Fruit fly (Drosophila melanogaster) whole organism, embryonic: ENCODE measurements around the gene CG14000.

Experiments
- Abd-B ChIP-seq: fragments of 200-800 bp; sonication (Bioruptor generic); optimal IDR thresholded peaks from 2 replicates; lab custom pipeline; 2018; ENCODE audit warnings: missing biosample characterization, mild to moderate bottlenecking, missing genetic modification characterization, moderate library complexity
- Asciz ChIP-seq: fragments of 200-800 bp; sonication (Bioruptor generic); optimal IDR thresholded peaks from 2 replicates; lab custom pipeline; 2017; ENCODE audit warnings: missing biosample characterization, mild to moderate bottlenecking, missing genetic modification characterization, missing genetic modification reagents
- CG10267 ChIP-seq: fragments of 200-800 bp; sonication (Bioruptor generic); optimal IDR thresholded peaks from 2 replicates; lab custom pipeline; 2018; ENCODE audit warnings: missing biosample characterization, mild to moderate bottlenecking, missing genetic modification characterization, moderate library complexity
- CG10321 ChIP-seq: fragments of 200-800 bp; sonication (Bioruptor generic); IDR thresholded peaks from 2 replicates; pipeline ENCODE4 v1.3.6; 2022; ENCODE audit warnings: missing biosample characterization, missing genetic modification characterization
- CG1647 ChIP-seq: fragments of 200-800 bp; sonication (Bioruptor generic); optimal IDR thresholded peaks from 3 replicates; lab custom pipeline; 2016; ENCODE audit warnings: missing biosample characterization, missing genetic modification characterization
- CG17829 ChIP-seq: fragments of 200-800 bp; optimal IDR thresholded peaks from 2 replicates; lab custom pipeline; 2019; ENCODE audit warnings: missing biosample characterization, mild to moderate bottlenecking, missing genetic modification characterization, moderate library complexity
- CG18011 ChIP-seq: fragments of 200-800 bp; sonication (Bioruptor generic); optimal IDR thresholded peaks from 2 replicates; lab custom pipeline; 2017; ENCODE audit warnings: missing biosample characterization, missing genetic modification characterization, mild to moderate bottlenecking, moderate library complexity, missing genotype
- CG2116 ChIP-seq: fragments of 200-800 bp; sonication (Bioruptor generic); optimal IDR thresholded peaks from 3 replicates; lab custom pipeline; 2018; ENCODE audit warnings: missing biosample characterization, mild to moderate bottlenecking, missing genetic modification characterization
- CG33213 ChIP-seq: fragments of 200-800 bp; sonication (Bioruptor generic); optimal IDR thresholded peaks from 3 replicates; lab custom pipeline; 2016; ENCODE audit warnings: missing biosample characterization, missing genetic modification characterization
- CG34422 ChIP-seq: fragments of 200-800 bp; sonication (Bioruptor generic); IDR thresholded peaks from 3 replicates; pipeline ENCODE4 v1.3.6; 2022; ENCODE audit warnings: missing biosample characterization, missing genetic modification characterization
- CG42726 ChIP-seq: fragments of 200-800 bp; sonication (Bioruptor generic); IDR thresholded peaks from 2 replicates; pipeline ENCODE4 v1.3.6; 2022; ENCODE audit warnings: missing biosample characterization, missing genetic modification characterization; ENCODE audit not compliant: partially characterized antibody
- CG4282 ChIP-seq: fragments of 200-800 bp; sonication (Bioruptor generic); optimal IDR thresholded peaks from 2 replicates; lab custom pipeline; 2016; ENCODE audit warnings: missing biosample characterization, missing genetic modification characterization
- CG7271 ChIP-seq: fragments of 200-800 bp; sonication (Bioruptor generic); optimal IDR thresholded peaks from 2 replicates; lab custom pipeline; 2018; ENCODE audit warnings: missing biosample characterization, mild to moderate bottlenecking, missing genetic modification characterization, moderate library complexity
- CG7786 ChIP-seq: fragments of 200-800 bp; sonication (Bioruptor generic); optimal IDR thresholded peaks from 2 replicates; lab custom pipeline; 2016; ENCODE audit warnings: missing biosample characterization, missing genetic modification characterization
- CG8290 ChIP-seq, 3 experiments: fragments of 200-800 bp; sonication (Bioruptor generic); optimal IDR thresholded peaks; 2 replicates each; lab custom pipeline; 2016 to 2019; ENCODE audit warnings: missing biosample characterization in 3 of 3, missing genetic modification characterization in 3 of 3, mild to moderate bottlenecking in 2 of 3, moderate library complexity in 1 of 3
- D19B ChIP-seq: fragments of 200-800 bp; sonication (Bioruptor generic); optimal IDR thresholded peaks from 2 replicates; lab custom pipeline; 2017; ENCODE audit warnings: missing biosample characterization, mild to moderate bottlenecking, missing genetic modification characterization
- HLHmδ ChIP-seq: fragments of 200-800 bp; sonication (Bioruptor generic); optimal IDR thresholded peaks from 2 replicates; lab custom pipeline; 2018; ENCODE audit warnings: missing biosample characterization, mild to moderate bottlenecking, missing genetic modification characterization, moderate library complexity
- HmgD ChIP-seq: fragments of 200-800 bp; sonication (Bioruptor generic); optimal IDR thresholded peaks from 3 replicates; lab custom pipeline; 2016; ENCODE audit warnings: missing biosample characterization, missing genetic modification characterization
- Hr39 ChIP-seq: fragments of >200 bp; optimal IDR thresholded peaks from 2 replicates; lab custom pipeline; 2017
- MTF-1 ChIP-seq: fragments of 200-800 bp; sonication (Bioruptor generic); optimal IDR thresholded peaks from 2 replicates; lab custom pipeline; 2018; ENCODE audit warnings: missing biosample characterization, mild to moderate bottlenecking, missing genetic modification characterization, borderline replicate concordance
- NC2α ChIP-seq: fragments of 200-800 bp; sonication (Bioruptor generic); optimal IDR thresholded peaks from 2 replicates; lab custom pipeline; 2016; ENCODE audit warnings: missing biosample characterization, missing genetic modification characterization
- Nf-YA ChIP-seq: fragments of 200-800 bp; sonication (Bioruptor generic); IDR thresholded peaks from 2 replicates; pipeline ENCODE4 v1.3.6; 2022; ENCODE audit warnings: missing biosample characterization, missing genetic modification characterization
- Ravus ChIP-seq: fragments of 200-800 bp; sonication (Bioruptor generic); IDR thresholded peaks from 2 replicates; pipeline ENCODE4 v1.3.6; 2022; ENCODE audit warnings: missing biosample characterization, missing genetic modification characterization
- Sin3A ChIP-seq: fragments of >200 bp; optimal IDR thresholded peaks from 2 replicates; lab custom pipeline; 2018
- Sox100B ChIP-seq: fragments of 200-800 bp; sonication (Bioruptor generic); optimal IDR thresholded peaks from 3 replicates; lab custom pipeline; 2018; ENCODE audit warnings: missing biosample characterization, mild to moderate bottlenecking, missing genetic modification characterization
- Xrp1 ChIP-seq: fragments of 200-800 bp; sonication (Bioruptor generic); IDR thresholded peaks from 2 replicates; pipeline ENCODE4 v1.3.6; 2022; ENCODE audit warnings: missing biosample characterization, missing genetic modification characterization
- ash1 ChIP-seq: fragments of 200-800 bp; sonication (Bioruptor generic); optimal IDR thresholded peaks from 2 replicates; lab custom pipeline; 2018; ENCODE audit warnings: missing biosample characterization, mild to moderate bottlenecking, missing genetic modification characterization
- az2 ChIP-seq: fragments of 200-800 bp; sonication (Bioruptor generic); optimal IDR thresholded peaks from 3 replicates; lab custom pipeline; 2016; ENCODE audit warnings: missing biosample characterization, missing genetic modification characterization
- chm ChIP-seq: fragments of 200-800 bp; sonication (Bioruptor generic); IDR thresholded peaks from 2 replicates; pipeline ENCODE4 v1.3.6; 2022; ENCODE audit warnings: missing biosample characterization, missing genetic modification characterization
- croc ChIP-seq: fragments of 200-800 bp; sonication (Bioruptor generic); conservative IDR thresholded peaks from 3 replicates; pipeline ENCODE4 v1.3.6; 2022; ENCODE audit warnings: missing biosample characterization, missing genetic modification characterization
- crol ChIP-seq: fragments of 200-800 bp; sonication (Bioruptor generic); IDR thresholded peaks from 2 replicates; pipeline ENCODE4 v1.3.6; 2022; ENCODE audit warnings: missing biosample characterization, missing genetic modification characterization
- dysf ChIP-seq: fragments of 200-800 bp; sonication (Bioruptor generic); IDR thresholded peaks from 3 replicates; pipeline ENCODE4 v1.3.6; 2022; ENCODE audit warnings: missing biosample characterization, missing genetic modification characterization
- fd3F ChIP-seq: fragments of 200-800 bp; sonication (Bioruptor generic); optimal IDR thresholded peaks from 2 replicates; lab custom pipeline; 2018; ENCODE audit warnings: missing biosample characterization, mild to moderate bottlenecking, missing genetic modification characterization, moderate library complexity
- ftz-f1 ChIP-seq: fragments of 200-800 bp; sonication (Bioruptor generic); optimal IDR thresholded peaks from 2 replicates; lab custom pipeline; 2016; ENCODE audit warnings: missing biosample characterization, missing genetic modification characterization
- gcm2 ChIP-seq: fragments of 200-800 bp; sonication (Bioruptor generic); optimal IDR thresholded peaks from 2 replicates; lab custom pipeline; 2016; ENCODE audit warnings: missing biosample characterization, missing genetic modification characterization
- kah ChIP-seq: fragments of 200-800 bp; sonication (Bioruptor generic); optimal IDR thresholded peaks from 2 replicates; lab custom pipeline; 2018; ENCODE audit warnings: missing biosample characterization, mild to moderate bottlenecking, missing genetic modification characterization
- klu ChIP-seq: fragments of 200-800 bp; sonication (Bioruptor generic); IDR thresholded peaks from 2 replicates; pipeline ENCODE4 v1.3.6; 2022; ENCODE audit warnings: missing biosample characterization, missing genetic modification characterization
- knrl ChIP-seq: fragments of 200-800 bp; sonication (Bioruptor generic); IDR thresholded peaks from 3 replicates; pipeline ENCODE4 v1.3.6; 2022; ENCODE audit warnings: missing biosample characterization, missing genetic modification characterization; ENCODE audit not compliant: partially characterized antibody
- mam ChIP-seq: fragments of 200-800 bp; sonication (Bioruptor generic); optimal IDR thresholded peaks from 3 replicates; lab custom pipeline; 2016; ENCODE audit warnings: missing biosample characterization, missing genetic modification characterization
- nmo ChIP-seq: fragments of 200-800 bp; sonication (Bioruptor generic); optimal IDR thresholded peaks from 2 replicates; lab custom pipeline; 2018; ENCODE audit warnings: missing biosample characterization, mild to moderate bottlenecking, missing genetic modification characterization, moderate library complexity
- odd ChIP-seq: fragments of 200-800 bp; sonication (Bioruptor generic); optimal IDR thresholded peaks from 2 replicates; lab custom pipeline; 2017; ENCODE audit warnings: missing biosample characterization, mild to moderate bottlenecking, missing genetic modification characterization
- prd ChIP-seq, 3 experiments: fragments of >200 bp in 2 of 3; fragments of 200-800 bp in 1 of 3; sonication (Bioruptor generic) in 1 of 3; optimal IDR thresholded peaks in 2 of 3; IDR thresholded peaks in 1 of 3; 2 replicates in 2 of 3; 3 replicates in 1 of 3; pipeline versions ENCODE4 v1.3.6 to Lab custom; 2017 to 2022; ENCODE audit warnings: missing biosample characterization in 1 of 3, missing genetic modification characterization in 1 of 3
- ranshi ChIP-seq: fragments of 200-800 bp; sonication (Bioruptor generic); IDR thresholded peaks from 2 replicates; pipeline ENCODE4 v1.3.6; 2022; ENCODE audit warnings: missing biosample characterization, missing genetic modification characterization
- repo ChIP-seq: fragments of 200-800 bp; sonication (Bioruptor generic); optimal IDR thresholded peaks from 2 replicates; lab custom pipeline; 2016; ENCODE audit warnings: missing biosample characterization, missing genetic modification characterization
- row ChIP-seq: fragments of 200-800 bp; sonication (Bioruptor generic); IDR thresholded peaks from 3 replicates; pipeline ENCODE4 v1.3.6; 2022; ENCODE audit warnings: missing biosample characterization, missing genetic modification characterization
- sima ChIP-seq: fragments of 200-800 bp; sonication (Bioruptor generic); optimal IDR thresholded peaks from 2 replicates; lab custom pipeline; 2016; ENCODE audit warnings: missing biosample characterization, missing genetic modification characterization
- slou ChIP-seq: fragments of 200-800 bp; sonication (Bioruptor generic); optimal IDR thresholded peaks from 3 replicates; lab custom pipeline; 2016; ENCODE audit warnings: missing biosample characterization, missing genetic modification characterization
- wdn ChIP-seq: fragments of 200-800 bp; sonication (Bioruptor generic); IDR thresholded peaks from 2 replicates; pipeline ENCODE4 v1.3.6; 2022; ENCODE audit warnings: missing biosample characterization, missing genetic modification characterization

CG14000 gene

DNA sequence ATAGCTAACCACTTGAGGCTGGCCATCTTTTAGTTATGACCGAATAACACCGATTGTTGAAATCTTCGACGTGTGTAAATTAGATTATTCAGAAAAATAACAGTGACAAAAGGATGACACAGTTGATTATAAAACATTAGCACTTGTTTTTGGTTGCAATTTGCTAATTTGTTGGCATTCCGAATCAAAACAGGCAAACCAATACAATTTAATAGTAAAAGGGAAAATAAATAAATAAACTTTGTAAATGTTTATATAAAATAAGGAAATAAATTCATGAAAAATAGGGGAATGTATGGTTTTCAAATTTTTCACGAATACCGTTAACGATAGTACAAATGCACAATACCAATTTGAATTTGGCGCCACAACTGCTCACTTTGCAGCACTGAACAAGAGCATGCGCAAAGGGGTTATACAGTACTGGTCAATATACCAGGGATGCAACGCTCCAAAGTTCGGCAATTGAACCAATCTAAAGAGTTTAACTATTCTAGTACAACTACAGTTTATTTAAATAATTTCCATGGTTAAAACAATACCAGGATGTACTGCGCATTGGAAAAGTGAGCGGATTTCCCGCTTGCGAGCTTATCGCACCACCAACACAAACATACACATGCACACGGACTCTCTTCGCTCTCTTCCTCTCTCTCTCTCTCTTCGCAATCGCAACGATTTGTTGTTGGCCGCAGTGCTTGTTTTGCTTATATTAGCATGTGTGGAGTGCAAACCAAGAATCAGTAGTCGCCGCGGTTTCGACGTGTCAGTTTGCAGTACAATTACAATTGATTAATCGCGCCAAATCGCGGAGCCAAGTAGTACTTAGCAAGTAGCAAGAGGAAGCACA lies 33.4 kb upstream of the CG14000 start, which contains the start of the genes Sfp26Ad and Gpdh1 (continued):
- TF ChIP-seq Ravus (GFP tag; lab: Robert Waterston, UW) (no peak), CG7271 (tag; lab: Kevin White, UChicago) (no peak), Nf-YA (peak; percentile 36), kah (GFP tag; lab: Kevin White, UChicago) (peak; percentile 1), CG10321 (GFP tag; lab: Robert Waterston, UW) (no peak), croc (0 out of 3 replicates have a peak, but pooled peaks have one; percentile 17), gcm2 (GFP tag; lab: Kevin White, UChicago) (peak; percentile 57), CG34422 (peak; percentile 60; the same call in 2 of the 3 replicates), HLHmδ (peak; percentile 28), fd3F (peak; percentile 74), Hr39 (lab: Kevin White, UChicago) (no peak), row (peak; percentile 77), ftz-f1 (GFP tag; lab: Kevin White, UChicago) (peak; percentile 51), repo (GFP tag; lab: Kevin White, UChicago) (peak; percentile 72), odd (GFP tag; lab: Kevin White, UChicago) (no peak), CG18011 (GFP tag; lab: Kevin White, UChicago) (peak; percentile 62), Asciz (GFP tag; lab: Kevin White, UChicago) (peak; percentile 5), MTF-1 (GFP tag; lab: Kevin White, UChicago) (no peak), nmo (GFP tag; lab: Kevin White, UChicago) (peak; percentile 64), Sin3A (lab: Kevin White, UChicago) (peak; percentile 58), slou (GFP tag; lab: Kevin White, UChicago) (peak; percentile 74), dysf (peak; percentile 67; the same call in 2 of the 3 replicates), HmgD (GFP tag; lab: Kevin White, UChicago) (peak; percentile 44), sima (peak; percentile 15), Abd-B (GFP tag; lab: Kevin White, UChicago) (peak; percentile 33), NC2α (GFP tag; lab: Kevin White, UChicago) (peak; percentile 51), CG33213 (GFP tag; lab: Kevin White, UChicago) (peak; percentile 81), ash1 (no peak), D19B (GFP tag; lab: Kevin White, UChicago) (peak; percentile 41), az2 (GFP tag; lab: Kevin White, UChicago) (peak; percentile 74), mam (GFP tag; lab: Kevin White, UChicago) (peak; percentile 93), wdn (GFP tag; lab: Robert Waterston, UW) (no peak), CG2116 (GFP tag; lab: Kevin White, UChicago) (peak; percentile 79), prd (optimal IDR thresholded peaks at IDR 0.05; lab: Kevin White, UChicago) (no peak), prd (GFP tag; IDR thresholded peaks at IDR 0.05; lab: Robert Waterston, UW) (peak; percentile 74), Sox100B (peak; percentile 34), CG8290 (GFP tag; optimal IDR thresholded peaks at IDR 0.05; lab: Kevin White, UChicago) (peak; percentile 68), CG8290 (tag; optimal IDR thresholded peaks at IDR 0.05; lab: Kevin White, UChicago) (peak in 1 of 2 experiments; percentile 92), CG4282 (GFP tag; lab: Kevin White, UChicago) (peak; percentile 62), CG42726 (GFP tag; lab: Robert Waterston, UW) (0 out of 2 replicates have a peak, but pooled peaks have one; percentile 17), crol (GFP tag; lab: Robert Waterston, UW) (no peak), chm (GFP tag; lab: Robert Waterston, UW) (peak; percentile 73), CG7786 (peak; percentile 77), CG10267 (tag; lab: Kevin White, UChicago) (peak; percentile 98), klu (GFP tag; lab: Robert Waterston, UW) (peak; percentile 46; the same call in 1 of the 2 replicates), Xrp1 (GFP tag; lab: Robert Waterston, UW) (peak; percentile 74), knrl (GFP tag; lab: Robert Waterston, UW) (peak; percentile 50; the same call in 1 of the 3 replicates), ranshi (peak; percentile 40; the same call in 1 of the 2 replicates), CG1647 (GFP tag; lab: Kevin White, UChicago) (peak; percentile 83), CG17829 (tag; lab: Kevin White, UChicago) (peak; percentile 73)
